Worm (Caenorhabditis elegans): ENCODE measurements around the gene unc-24.

- TF ChIP-seq nhr-76 (tag; optimal IDR thresholded peaks at IDR 0.05) (no peak), mep-1 (tag; optimal IDR thresholded peaks at IDR 0.05) (no peak), pha-4 (tag; optimal IDR thresholded peaks at IDR 0.05) (no peak), elt-3 (tag; optimal IDR thresholded peaks at IDR 0.05) (no peak), nhr-12 (tag; optimal IDR thresholded peaks at IDR 0.05) (no peak), M03D4.4 (tag; optimal IDR thresholded peaks at IDR 0.05) (no peak), unc-62 (GFP tag; optimal IDR thresholded peaks at IDR 0.05) (no peak)
These were observed 7.4 kb downstream of the unc-24 start, which contains the start of gene mec-17 for ce11 chrIV:7987083-7987482.
